Worm (Caenorhabditis elegans): ENCODE results near the gene T22D1.1.

DNA sequence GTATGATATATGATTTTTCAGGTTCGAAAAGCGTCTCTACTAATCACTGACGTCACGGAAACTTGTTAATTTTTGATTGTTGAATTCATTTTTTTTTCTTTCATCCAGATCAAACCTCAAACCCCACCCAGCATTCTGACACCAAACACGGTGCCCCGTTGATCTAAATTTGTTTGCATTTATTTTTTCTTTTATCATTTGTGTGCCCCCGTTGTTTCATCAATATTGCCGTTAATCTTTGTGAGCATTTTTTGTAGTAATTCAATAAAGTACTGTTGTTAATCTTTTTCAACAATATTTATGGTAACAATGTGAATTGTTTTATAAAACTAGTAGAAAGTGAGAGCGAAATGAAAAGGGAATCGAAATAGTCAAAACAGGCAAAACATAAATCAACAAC lies 6.3 kb upstream of the T22D1.1 start:
- TF ChIP-seq ztf-4 (tag; optimal IDR thresholded peaks at IDR 0.05) (no peak), zag-1 (tag; optimal IDR thresholded peaks at IDR 0.05) (no peak), nhr-77 (tag; optimal IDR thresholded peaks at IDR 0.05) (no peak), mdl-1 (tag; optimal IDR thresholded peaks at IDR 0.05) (no peak), nhr-237 (tag; optimal IDR thresholded peaks at IDR 0.05) (no peak), snpc-4 (tag; optimal IDR thresholded peaks at IDR 0.05) (no peak), nhr-67 (tag; optimal IDR thresholded peaks at IDR 0.05) (no peak), ceh-28 (tag; optimal IDR thresholded peaks at IDR 0.05) (no peak), jun-1 (tag; optimal IDR thresholded peaks at IDR 0.05) (no peak), nhr-11 (tag; optimal IDR thresholded peaks at IDR 0.05) (no peak)

Measured in whole organism, L3 larva.